Fruit fly (Drosophila melanogaster): ENCODE data around the gene CG10492.

dm6 chr2L:19027246-19027886, 26.5 kb upstream of the CG10492 start, which contains the start of gene Sidpn:
- TF ChIP-seq pan (optimal IDR thresholded peaks at IDR 0.05): no peak
- TF ChIP-seq N (GFP tag; optimal IDR thresholded peaks at IDR 0.05): no peak
- no peak for TF ChIP-seq Abd-B (GFP tag; optimal IDR thresholded peaks at IDR 0.05)
- TF ChIP-seq Vsx2 (GFP tag; optimal IDR thresholded peaks at IDR 0.05; ENCODE audit: partially characterized antibody): no peak
- no peak for TF ChIP-seq Mio (GFP tag; optimal IDR thresholded peaks at IDR 0.05)
- no peak for TF ChIP-seq Sp1 (GFP tag; optimal IDR thresholded peaks at IDR 0.05)
- TF ChIP-seq Hr78 (GFP tag; optimal IDR thresholded peaks at IDR 0.05): no peak
- TF ChIP-seq h (GFP tag; optimal IDR thresholded peaks at IDR 0.05): no peak
- no peak for TF ChIP-seq lola (GFP tag; optimal IDR thresholded peaks at IDR 0.05)
- TF ChIP-seq rgr (GFP tag; optimal IDR thresholded peaks at IDR 0.05): no peak

All from whole organism, wandering third instar larva.